Worm (Caenorhabditis elegans) whole organism, mixed stage, embryonic: Measurements from ENCODE around the gene unc-3.

ENCODE experiments used
- blmp-1 ChIP-seq: fragments of 150-350 bp; optimal IDR thresholded peaks from 2 replicates; lab custom pipeline; 2014; ENCODE audit warnings: missing biosample characterization, missing genetic modification characterization
- lsy-2 ChIP-seq: fragments of 150-350 bp; optimal IDR thresholded peaks from 2 replicates; lab custom pipeline; 2014; ENCODE audit warnings: missing biosample characterization, missing genetic modification characterization
- nhr-28 ChIP-seq: fragments of 150-350 bp; optimal IDR thresholded peaks from 2 replicates; lab custom pipeline; 2014; ENCODE audit warnings: missing biosample characterization, missing genetic modification characterization
- snpc-4 ChIP-seq: fragments of 150-350 bp; optimal IDR thresholded peaks from 2 replicates; lab custom pipeline; 2014; ENCODE audit warnings: missing biosample characterization, missing genetic modification characterization
- tbx-8 ChIP-seq: fragments of 200-800 bp; sonication (Bioruptor generic); optimal IDR thresholded peaks from 2 replicates; lab custom pipeline; 2018; ENCODE audit warnings: mild to moderate bottlenecking, missing genetic modification characterization, moderate library complexity, missing compliant biosample characterization
- unc-39 ChIP-seq: fragments of 150-350 bp; optimal IDR thresholded peaks from 2 replicates; lab custom pipeline; 2014; ENCODE audit warnings: missing biosample characterization, missing genetic modification characterization
- unc-62 ChIP-seq: fragments of 150-350 bp; optimal IDR thresholded peaks from 2 replicates; lab custom pipeline; 2014; ENCODE audit warnings: missing biosample characterization, missing genetic modification reagents, missing genetic modification characterization
- ztf-11 ChIP-seq: fragments of 150-350 bp; optimal IDR thresholded peaks from 2 replicates; lab custom pipeline; 2014; ENCODE audit warnings: missing biosample characterization, missing genetic modification characterization

DNA sequence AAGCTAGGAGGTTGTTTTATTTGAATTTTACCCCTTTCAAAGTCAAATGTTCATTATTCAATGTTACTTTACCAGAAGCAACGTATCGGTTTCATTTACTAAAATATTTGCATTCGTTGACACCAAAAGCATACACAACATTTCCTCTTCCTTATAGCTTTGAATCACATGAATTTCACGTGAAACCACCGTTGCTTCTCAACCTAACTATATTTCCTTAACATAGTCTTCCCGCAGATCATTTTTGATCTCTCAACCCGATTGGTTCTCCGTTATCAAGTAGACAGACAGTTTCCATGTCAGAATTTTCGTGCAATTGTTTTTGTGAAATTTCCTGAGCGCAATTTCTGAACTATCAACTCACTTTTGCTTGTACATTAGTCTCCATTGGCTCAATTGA is 36.6 kb downstream of the unc-3 start:
- TF ChIP-seq snpc-4 (tag; lab: Kevin White, UChicago) = no peak
- no peak for TF ChIP-seq unc-62
- TF ChIP-seq ztf-11 (tag; lab: Kevin White, UChicago) = no peak
- TF ChIP-seq blmp-1 (tag; lab: Kevin White, UChicago) = no peak
- no peak for TF ChIP-seq nhr-28 (tag; lab: Kevin White, UChicago)
- no peak for TF ChIP-seq tbx-8
- no peak for TF ChIP-seq unc-39 (tag; lab: Kevin White, UChicago)
- TF ChIP-seq lsy-2 (tag; lab: Kevin White, UChicago) = no peak
